Fruit fly (Drosophila melanogaster) whole organism, embryonic: ENCODE measurements around the gene CG12017.

Experiments used
- Ada2b ChIP-seq: fragments of 200-800 bp; sonication (Bioruptor generic); IDR thresholded peaks from 2 replicates; pipeline ENCODE4 v1.3.6; 2022; ENCODE audit warnings: missing biosample characterization, missing genetic modification characterization
- CG10267 ChIP-seq: fragments of 200-800 bp; sonication (Bioruptor generic); optimal IDR thresholded peaks from 2 replicates; lab custom pipeline; 2018; ENCODE audit warnings: missing biosample characterization, mild to moderate bottlenecking, missing genetic modification characterization, moderate library complexity
- CG10959 ChIP-seq: fragments of 200-800 bp; sonication (Bioruptor generic); IDR thresholded peaks from 2 replicates; pipeline ENCODE4 v1.3.6; 2022; ENCODE audit warnings: missing biosample characterization, missing genetic modification characterization
- CG12155 ChIP-seq: fragments of 200-800 bp; sonication (Bioruptor generic); optimal IDR thresholded peaks from 3 replicates; lab custom pipeline; 2016; ENCODE audit warnings: missing biosample characterization, missing genetic modification characterization
- CG12744 ChIP-seq: fragments of 200-800 bp; sonication (Bioruptor generic); optimal IDR thresholded peaks from 2 replicates; lab custom pipeline; 2016; ENCODE audit warnings: missing biosample characterization, missing genetic modification characterization
- CG12942 ChIP-seq: fragments of 200-800 bp; sonication (Bioruptor generic); optimal IDR thresholded peaks from 3 replicates; lab custom pipeline; 2016; ENCODE audit warnings: missing biosample characterization, missing genetic modification characterization
- CG15479 ChIP-seq: fragments of 200-800 bp; sonication (Bioruptor generic); optimal IDR thresholded peaks from 3 replicates; lab custom pipeline; 2019; ENCODE audit warnings: missing biosample characterization, mild to moderate bottlenecking, missing genetic modification characterization, moderate library complexity
- CG17359 ChIP-seq: fragments of 200-800 bp; sonication (Bioruptor generic); optimal IDR thresholded peaks from 3 replicates; lab custom pipeline; 2018; ENCODE audit warnings: missing biosample characterization, mild to moderate bottlenecking, missing genetic modification characterization, moderate library complexity
- CG2116 ChIP-seq: fragments of 200-800 bp; sonication (Bioruptor generic); optimal IDR thresholded peaks from 3 replicates; lab custom pipeline; 2018; ENCODE audit warnings: missing biosample characterization, mild to moderate bottlenecking, missing genetic modification characterization
- CG2120 ChIP-seq: fragments of 200-800 bp; sonication (Bioruptor generic); optimal IDR thresholded peaks from 3 replicates; lab custom pipeline; 2016; ENCODE audit warnings: missing biosample characterization, missing genetic modification characterization
- CG2875 ChIP-seq: fragments of 200-800 bp; sonication (Bioruptor generic); optimal IDR thresholded peaks from 2 replicates; lab custom pipeline; 2017; ENCODE audit warnings: missing biosample characterization, mild to moderate bottlenecking, missing genetic modification characterization, missing genetic modification reagents
- CG2889 ChIP-seq: fragments of 200-800 bp; sonication (Bioruptor generic); IDR thresholded peaks from 3 replicates; pipeline ENCODE4 v1.3.6; 2022; ENCODE audit warnings: missing biosample characterization, missing genetic modification characterization
- CG31224 ChIP-seq: fragments of 200-800 bp; sonication (Bioruptor generic); IDR thresholded peaks from 2 replicates; pipeline ENCODE4 v1.3.6; 2022; ENCODE audit warnings: missing biosample characterization, missing genetic modification characterization
- CG32767 ChIP-seq: fragments of 200-800 bp; sonication (Bioruptor generic); IDR thresholded peaks from 2 replicates; pipeline ENCODE4 v1.3.6; 2022; ENCODE audit warnings: missing biosample characterization, missing genetic modification characterization
- CG33213 ChIP-seq: fragments of 200-800 bp; sonication (Bioruptor generic); optimal IDR thresholded peaks from 3 replicates; lab custom pipeline; 2016; ENCODE audit warnings: missing biosample characterization, missing genetic modification characterization
- CG42726 ChIP-seq: fragments of 200-800 bp; sonication (Bioruptor generic); IDR thresholded peaks from 2 replicates; pipeline ENCODE4 v1.3.6; 2022; ENCODE audit warnings: missing biosample characterization, missing genetic modification characterization; ENCODE audit not compliant: partially characterized antibody
- CG6689 ChIP-seq: fragments of 200-800 bp; sonication (Bioruptor generic); IDR thresholded peaks from 2 replicates; pipeline ENCODE4 v1.3.6; 2022; ENCODE audit warnings: missing biosample characterization, missing genetic modification characterization
- CG6791 ChIP-seq: fragments of 200-800 bp; sonication (Bioruptor generic); IDR thresholded peaks from 3 replicates; pipeline ENCODE4 v1.3.6; 2022; ENCODE audit warnings: missing biosample characterization, missing genetic modification characterization; ENCODE audit not compliant: partially characterized antibody
- Eip74EF ChIP-seq, 2 experiments: fragments of 200-800 bp in 1 of 2; fragments of >200 bp in 1 of 2; sonication (Bioruptor generic) in 1 of 2; optimal IDR thresholded peaks; 2 replicates each; lab custom pipeline; 2017 to 2019; ENCODE audit warnings: missing biosample characterization in 2 of 2, missing genetic modification characterization in 2 of 2, mild to moderate bottlenecking in 1 of 2, moderate library complexity in 1 of 2
- H2.0 ChIP-seq: fragments of 200-800 bp; sonication (Bioruptor generic); IDR thresholded peaks from 2 replicates; pipeline ENCODE4 v1.3.6; 2022; ENCODE audit warnings: missing biosample characterization, missing genetic modification characterization
- Hsf ChIP-seq: fragments of 200-800 bp; sonication (Bioruptor generic); optimal IDR thresholded peaks from 3 replicates; lab custom pipeline; 2016; ENCODE audit warnings: missing biosample characterization, missing genetic modification characterization
- NfI ChIP-seq: fragments of 200-800 bp; sonication (Bioruptor generic); optimal IDR thresholded peaks from 3 replicates; lab custom pipeline; 2018; ENCODE audit warnings: missing biosample characterization, mild to moderate bottlenecking, missing genetic modification characterization, moderate library complexity
- Ptx1 ChIP-seq: fragments of 200-800 bp; sonication (Bioruptor generic); IDR thresholded peaks from 2 replicates; pipeline ENCODE4 v1.3.6; 2022; ENCODE audit warnings: missing biosample characterization, missing genetic modification characterization
- Sox102F ChIP-seq: fragments of 200-800 bp; sonication (Bioruptor generic); optimal IDR thresholded peaks from 2 replicates; lab custom pipeline; 2018; ENCODE audit warnings: missing biosample characterization, mild to moderate bottlenecking, missing genetic modification characterization, moderate library complexity
- Spps ChIP-seq: fragments of 200-800 bp; sonication (Bioruptor generic); optimal IDR thresholded peaks from 2 replicates; lab custom pipeline; 2018; ENCODE audit warnings: missing biosample characterization, mild to moderate bottlenecking, missing genetic modification characterization
- Taf1 ChIP-seq: fragments of 200-800 bp; sonication (Bioruptor generic); IDR thresholded peaks from 2 replicates; pipeline ENCODE4 v1.3.6; 2022; ENCODE audit warnings: missing biosample characterization, missing genetic modification characterization
- Tbp ChIP-seq: fragments of >200 bp; optimal IDR thresholded peaks from 2 replicates; lab custom pipeline; 2018; ENCODE audit warnings: missing biosample characterization, missing genetic modification characterization
- YL-1 ChIP-seq: fragments of 200-800 bp; sonication (Bioruptor generic); optimal IDR thresholded peaks from 3 replicates; lab custom pipeline; 2017; ENCODE audit warnings: missing biosample characterization, mild to moderate bottlenecking, missing genetic modification characterization
- ac ChIP-seq: fragments of 200-800 bp; sonication (Bioruptor generic); optimal IDR thresholded peaks from 3 replicates; lab custom pipeline; 2017; ENCODE audit warnings: missing biosample characterization, mild to moderate bottlenecking, missing genetic modification characterization
- ase ChIP-seq: fragments of 200-800 bp; sonication (Bioruptor generic); IDR thresholded peaks from 3 replicates; pipeline ENCODE4 v1.3.6; 2022; ENCODE audit warnings: missing biosample characterization, missing genetic modification characterization
- ash1 ChIP-seq: fragments of 200-800 bp; sonication (Bioruptor generic); optimal IDR thresholded peaks from 2 replicates; lab custom pipeline; 2018; ENCODE audit warnings: missing biosample characterization, mild to moderate bottlenecking, missing genetic modification characterization
- dmrt11E ChIP-seq: fragments of 200-800 bp; sonication (Bioruptor generic); optimal IDR thresholded peaks from 3 replicates; lab custom pipeline; 2018; ENCODE audit warnings: missing biosample characterization, mild to moderate bottlenecking, missing genetic modification characterization, moderate library complexity
- dysf ChIP-seq: fragments of 200-800 bp; sonication (Bioruptor generic); IDR thresholded peaks from 3 replicates; pipeline ENCODE4 v1.3.6; 2022; ENCODE audit warnings: missing biosample characterization, missing genetic modification characterization
- grn ChIP-seq: fragments of 200-800 bp; sonication (Bioruptor generic); optimal IDR thresholded peaks from 3 replicates; lab custom pipeline; 2017; ENCODE audit warnings: missing biosample characterization, missing genetic modification characterization
- hth ChIP-seq: fragments of >200 bp; optimal IDR thresholded peaks from 2 replicates; lab custom pipeline; 2017; ENCODE audit warnings: inconsistent platforms
- klu ChIP-seq: fragments of 200-800 bp; sonication (Bioruptor generic); IDR thresholded peaks from 2 replicates; pipeline ENCODE4 v1.3.6; 2022; ENCODE audit warnings: missing biosample characterization, missing genetic modification characterization
- lab ChIP-seq: fragments of 200-800 bp; sonication (Bioruptor generic); optimal IDR thresholded peaks from 3 replicates; lab custom pipeline; 2017; ENCODE audit warnings: missing biosample characterization, missing genetic modification characterization, mild to moderate bottlenecking, moderate library complexity, missing genetic modification reagents
- luna ChIP-seq: fragments of 200-800 bp; sonication (Bioruptor generic); optimal IDR thresholded peaks from 2 replicates; lab custom pipeline; 2016; ENCODE audit warnings: missing biosample characterization, missing genetic modification characterization
- otp ChIP-seq: fragments of 200-800 bp; sonication (Bioruptor generic); IDR thresholded peaks from 3 replicates; pipeline ENCODE4, ENCODE4 v1.3.6; 2022; ENCODE audit warnings: missing biosample characterization, missing genetic modification characterization
- salm ChIP-seq: fragments of 200-800 bp; sonication (Bioruptor generic); optimal IDR thresholded peaks from 2 replicates; lab custom pipeline; 2018; ENCODE audit warnings: missing biosample characterization, mild to moderate bottlenecking, missing genetic modification characterization
- sc ChIP-seq, 3 experiments: fragments of >200 bp in 2 of 3; fragments of 200-800 bp in 1 of 3; sonication (Bioruptor generic) in 1 of 3; optimal IDR thresholded peaks; 2 replicates in 2 of 3; 3 replicates in 1 of 3; lab custom pipeline; 2017; ENCODE audit warnings: mild to moderate bottlenecking in 1 of 3, missing biosample characterization in 1 of 3, missing genetic modification characterization in 1 of 3, missing genetic modification reagents in 1 of 3
- seq ChIP-seq: fragments of 200-800 bp; sonication (Bioruptor generic); IDR thresholded peaks from 2 replicates; pipeline ENCODE4 v1.3.6; 2022; ENCODE audit warnings: missing biosample characterization, missing genetic modification characterization
- slp2 ChIP-seq: fragments of 200-800 bp; sonication (Bioruptor generic); optimal IDR thresholded peaks from 2 replicates; lab custom pipeline; 2016; ENCODE audit warnings: missing biosample characterization, missing genetic modification characterization
- so ChIP-seq: fragments of 200-800 bp; sonication (Bioruptor generic); IDR thresholded peaks from 3 replicates; pipeline ENCODE4 v1.3.6; 2022; ENCODE audit warnings: missing biosample characterization, missing genetic modification characterization
- tap ChIP-seq: fragments of 200-800 bp; optimal IDR thresholded peaks from 3 replicates; lab custom pipeline; 2019; ENCODE audit warnings: missing biosample characterization, mild to moderate bottlenecking, missing genetic modification characterization, moderate library complexity
- tio ChIP-seq: fragments of 200-800 bp; sonication (Bioruptor generic); optimal IDR thresholded peaks from 2 replicates; lab custom pipeline; 2017; ENCODE audit warnings: missing biosample characterization, missing genetic modification characterization, inconsistent platforms
- unpg ChIP-seq: fragments of 200-800 bp; sonication (Bioruptor generic); optimal IDR thresholded peaks from 3 replicates; lab custom pipeline; 2018; ENCODE audit warnings: missing biosample characterization, mild to moderate bottlenecking, missing genetic modification characterization, moderate library complexity
- usp ChIP-seq: fragments of >200 bp; optimal IDR thresholded peaks from 2 replicates; lab custom pipeline; 2017; ENCODE audit warnings: missing biosample characterization, missing genetic modification characterization
- yki ChIP-seq: fragments of >200 bp; optimal IDR thresholded peaks from 3 replicates; lab custom pipeline; 2018
- z ChIP-seq: fragments of 200-800 bp; sonication (Bioruptor generic); IDR thresholded peaks from 3 replicates; pipeline ENCODE4 v1.3.6; 2022; ENCODE audit warnings: missing biosample characterization, missing genetic modification characterization

Gene CG12017

dm6 chr3L:3308676-3309613, 28.9 kb downstream of the CG12017 start (continued):
- TF ChIP-seq CG42726 (GFP tag; lab: Robert Waterston, UW) (no peak), z (GFP tag; lab: Robert Waterston, UW) (no peak), Spps (tag; lab: Kevin White, UChicago) (no peak), tap (tag; lab: Kevin White, UChicago) (no peak), ash1 (GFP tag; lab: Kevin White, UChicago) (no peak), CG2116 (GFP tag; lab: Kevin White, UChicago) (no peak), dmrt11E (tag; lab: Kevin White, UChicago) (no peak), YL-1 (GFP tag; lab: Kevin White, UChicago) (no peak), yki (lab: Kevin White, UChicago) (no peak), CG12155 (GFP tag; lab: Kevin White, UChicago) (no peak), Taf1 (GFP tag; lab: Robert Waterston, UW) (no peak), CG6689 (GFP tag; lab: Robert Waterston, UW) (no peak), CG31224 (GFP tag; lab: Robert Waterston, UW) (no peak), CG33213 (GFP tag; lab: Kevin White, UChicago) (no peak), Ptx1 (GFP tag; lab: Robert Waterston, UW) (no peak), sc (optimal IDR thresholded peaks at IDR 0.05; lab: Kevin White, UChicago) (no peak), sc (GFP tag; optimal IDR thresholded peaks at IDR 0.05; lab: Kevin White, UChicago) (no peak), CG6791 (GFP tag; lab: Robert Waterston, UW) (no peak), salm (tag; lab: Kevin White, UChicago) (no peak), unpg (no peak), NfI (GFP tag; lab: Kevin White, UChicago) (no peak), Ada2b (GFP tag; lab: Robert Waterston, UW) (no peak), slp2 (no peak), otp (no peak), Hsf (no peak), CG2120 (GFP tag; lab: Kevin White, UChicago) (no peak), Eip74EF (GFP tag; optimal IDR thresholded peaks at IDR 0.05; lab: Kevin White, UChicago) (no peak), hth (lab: Kevin White, UChicago) (no peak), luna (GFP tag; lab: Kevin White, UChicago) (no peak), CG2875 (no peak), seq (GFP tag; lab: Robert Waterston, UW) (0 out of 2 replicates have a peak, but pooled peaks have one; percentile 8), klu (GFP tag; lab: Robert Waterston, UW) (no peak), CG12942 (no peak), usp (GFP tag; lab: Kevin White, UChicago) (no peak), CG12744 (GFP tag; lab: Kevin White, UChicago) (no peak), CG15479 (GFP tag; lab: Kevin White, UChicago) (peak; percentile 91), CG2889 (GFP tag; lab: Robert Waterston, UW) (no peak), so (no peak), Sox102F (GFP tag; lab: Kevin White, UChicago) (no peak), grn (GFP tag; lab: Kevin White, UChicago) (peak; percentile 84), ac (GFP tag; lab: Kevin White, UChicago) (no peak), CG32767 (GFP tag; lab: Robert Waterston, UW) (no peak), lab (GFP tag; lab: Kevin White, UChicago) (peak; percentile 34), CG10267 (tag; lab: Kevin White, UChicago) (no peak), tio (GFP tag; lab: Kevin White, UChicago) (no peak), Tbp (GFP tag; lab: Kevin White, UChicago) (no peak), ase (GFP tag; lab: Robert Waterston, UW) (no peak), CG17359 (tag; lab: Kevin White, UChicago) (no peak), dysf (GFP tag; lab: Robert Waterston, UW) (no peak), H2.0 (GFP tag; lab: Robert Waterston, UW) (no peak), CG10959 (GFP tag; lab: Robert Waterston, UW) (no peak)
